Worm (Caenorhabditis elegans): Measurements from ENCODE around the gene try-10.
"Not testable (repeated sequence)": the region's sequence is repeated elsewhere in the genome, so short reads cannot be mapped to it uniquely, and the experiment has no call there.

The try-10 gene

DNA sequence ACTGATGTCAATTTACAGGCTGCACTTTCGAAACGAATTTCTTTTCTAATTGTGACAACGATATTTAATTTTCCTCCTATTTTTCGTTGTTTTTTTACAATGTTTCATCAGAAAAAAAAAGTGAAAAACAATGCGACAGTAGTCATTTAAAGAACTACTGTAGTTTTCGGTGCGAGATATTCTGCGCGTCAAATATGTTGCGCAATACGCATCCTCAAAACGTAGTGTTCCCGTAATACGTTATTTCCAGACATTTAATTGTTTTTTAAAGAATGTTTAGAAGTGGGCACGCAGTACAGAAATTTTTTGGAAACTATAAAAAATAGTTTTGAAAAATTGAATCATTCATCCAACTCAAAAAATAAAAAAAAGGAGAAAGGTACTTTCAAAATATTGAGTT is 39.0 kb downstream of the try-10 start:
- no peak for TF ChIP-seq C17E4.6 (GFP tag; IDR thresholded peaks at IDR 0.05)
- TF ChIP-seq ztf-18 (tag; optimal IDR thresholded peaks at IDR 0.05): no peak
- no peak for TF ChIP-seq rec-8 (tag; optimal IDR thresholded peaks at IDR 0.05)
- TF ChIP-seq zim-3 (tag; optimal IDR thresholded peaks at IDR 0.05): no peak
- TF ChIP-seq lag-1 (GFP tag; IDR thresholded peaks at IDR 0.05): no peak
- TF ChIP-seq tbx-9 (tag; optimal IDR thresholded peaks at IDR 0.05; ENCODE audit: borderline replicate concordance): no peak

ce11 chrV:12970575-12971160 is 42.4 kb downstream of the try-10 start, which contains the start of gene pnn-1:
pnn-1 (plus strand) TSS chrV:12971110.
- TF ChIP-seq dpl-1 (GFP tag; optimal IDR thresholded peaks at IDR 0.05) (peak; percentile 6), mcd-1 (GFP tag; IDR thresholded peaks at IDR 0.05) (peak; percentile 42; the same call in 1 of the 2 replicates), hmg-1.2 (GFP tag; IDR thresholded peaks at IDR 0.05) (peak; percentile 26; the same call in 1 of the 2 replicates), lin-35 (GFP tag; optimal IDR thresholded peaks at IDR 0.05) (peak in 1 of 3 experiments; percentile 63), madf-3 (GFP tag; IDR thresholded peaks at IDR 0.05) (no peak), efl-1 (GFP tag; optimal IDR thresholded peaks at IDR 0.05) (peak; percentile 32), bed-2 (GFP tag; IDR thresholded peaks at IDR 0.05) (no peak)

- TF ChIP-seq F49E8.2 (tag; optimal IDR thresholded peaks at IDR 0.05; ENCODE audit: insufficient read depth) (no peak), nfya-1 (tag; optimal IDR thresholded peaks at IDR 0.05; ENCODE audit: borderline replicate concordance, insufficient read depth) (no peak), mel-28 (tag; optimal IDR thresholded peaks at IDR 0.05; ENCODE audit: borderline replicate concordance) (no peak), snpc-1.3 (tag; optimal IDR thresholded peaks at IDR 0.05; ENCODE audit: insufficient read depth) (no peak), die-1 (tag; optimal IDR thresholded peaks at IDR 0.05) (no peak), efl-1 (GFP tag; optimal IDR thresholded peaks at IDR 0.05) (no peak), nhr-90 (tag; optimal IDR thresholded peaks at IDR 0.05) (no peak), Y53G8AR.9 (GFP tag; conservative IDR thresholded peaks at IDR 0.05) (no peak)
Observed at ce11 chrV:12968555-12968954, 44.5 kb downstream of the try-10 start, which contains the start of gene lin-46. lin-46 (plus strand) TSS chrV:12968855.

ce11 chrV:12967925-12968327 is 45.1 kb downstream of the try-10 start, which contains the start of gene R186.8:
R186.8 (minus strand) TSS chrV:12967982.
- peak; percentile 91 to 94 for TF ChIP-seq let-607 (tag; optimal IDR thresholded peaks at IDR 0.05)
- 0 out of 2 replicates have a peak, but pooled peaks have one; percentile 18 for TF ChIP-seq ztf-28 (GFP tag; IDR thresholded peaks at IDR 0.05)
- TF ChIP-seq attf-5 (GFP tag; optimal IDR thresholded peaks at IDR 0.05): peak; percentile 92
- TF ChIP-seq lin-54 (GFP tag; optimal IDR thresholded peaks at IDR 0.05): peak; percentile 66
- TF ChIP-seq ztf-6 (GFP tag; IDR thresholded peaks at IDR 0.05): 0 out of 2 replicates have a peak, but pooled peaks have one; percentile 7
- peak; percentile 66; the same call in 1 of the 2 replicates for TF ChIP-seq Y95B8A.8 (GFP tag; IDR thresholded peaks at IDR 0.05)
- peak; percentile 28; the same call in 1 of the 2 replicates for TF ChIP-seq madf-8 (GFP tag; conservative IDR thresholded peaks at IDR 0.05)
- peak; percentile 76; the same call in 1 of the 2 replicates for TF ChIP-seq B0336.3 (GFP tag; IDR thresholded peaks at IDR 0.05)
- TF ChIP-seq somi-1 (GFP tag; optimal IDR thresholded peaks at IDR 0.05): peak; percentile 63
- peak; percentile 72 for TF ChIP-seq ztf-18 (tag; optimal IDR thresholded peaks at IDR 0.05)
- TF ChIP-seq lin-26 (GFP tag; IDR thresholded peaks at IDR 0.05): peak; percentile 68; the same call in 1 of the 2 replicates
- TF ChIP-seq ceh-91 (GFP tag; IDR thresholded peaks at IDR 0.05): peak; percentile 89
- TF ChIP-seq Y67H2A.10 (GFP tag; conservative IDR thresholded peaks at IDR 0.05): peak; percentile 68; the same call in 1 of the 2 replicates
- TF ChIP-seq attf-3 (GFP tag; conservative IDR thresholded peaks at IDR 0.05): peak; percentile 88
- TF ChIP-seq B0261.1 (tag; optimal IDR thresholded peaks at IDR 0.05): peak; percentile 8
- peak; percentile 57 for TF ChIP-seq tlf-1 (GFP tag; optimal IDR thresholded peaks at IDR 0.05)
- peak; percentile 72 for TF ChIP-seq ceh-100 (GFP tag; IDR thresholded peaks at IDR 0.05)
- 0 out of 2 replicates have a peak, but pooled peaks have one; percentile 49 for TF ChIP-seq egl-44 (GFP tag; IDR thresholded peaks at IDR 0.05)
- TF ChIP-seq madf-6 (GFP tag; IDR thresholded peaks at IDR 0.05): peak; percentile 68
- TF ChIP-seq snpc-4 (GFP tag; optimal IDR thresholded peaks at IDR 0.05): not testable (repeated sequence)
- TF ChIP-seq snpc-4 (tag; optimal IDR thresholded peaks at IDR 0.05): peak in 2 of 4 experiments; percentile 58 to 64
- peak; percentile 76 for TF ChIP-seq lsl-1 (GFP tag; optimal IDR thresholded peaks at IDR 0.05)

All from whole organism, young adult.